Worm (Caenorhabditis elegans) whole organism, L4 larva: ENCODE measurements around the gene sri-67.

Source experiments
- ZK546.5 ChIP-seq, 2 experiments: sonication (generic microtip); optimal IDR thresholded peaks; 2 replicates each; lab custom pipeline; 2017; ENCODE audit warnings: missing biosample characterization in 2 of 2, missing genetic modification characterization in 2 of 2
- dmd-9 ChIP-seq: fragments of 200-800 bp; sonication (Bioruptor generic); IDR thresholded peaks from 2 replicates; pipeline ENCODE4 v1.3.6; 2022; ENCODE audit warnings: missing genetic modification reagents, missing genetic modification characterization, missing compliant biosample characterization
- lin-15B ChIP-seq: fragments of 150-350 bp; sonication (generic microtip); optimal IDR thresholded peaks from 3 replicates; lab custom pipeline; 2014; ENCODE audit warnings: missing biosample characterization, missing genetic modification characterization
- mep-1 ChIP-seq: fragments of 150-350 bp; sonication (generic microtip); optimal IDR thresholded peaks from 3 replicates; lab custom pipeline; 2014; ENCODE audit warnings: missing biosample characterization, missing genetic modification characterization
- nhr-11 ChIP-seq: fragments of 150-350 bp; optimal IDR thresholded peaks from 2 replicates; lab custom pipeline; 2014; ENCODE audit warnings: missing biosample characterization, missing genetic modification characterization

- TF ChIP-seq ZK546.5 (tag; optimal IDR thresholded peaks at IDR 0.05; lab: Kevin White, UChicago) (no peak), mep-1 (tag; lab: Kevin White, UChicago) (no peak), dmd-9 (GFP tag; lab: Robert Waterston, UW) (no peak), lin-15B (tag; lab: Kevin White, UChicago) (no peak), nhr-11 (tag; lab: Kevin White, UChicago) (no peak)
These were observed 29.0 kb upstream of the sri-67 start, which contains the start of gene srh-172 for ce11 chrV:19958744-19959143.
